Worm (Caenorhabditis elegans) whole organism, mixed stage, embryonic: Measurements from ENCODE around the gene ZC190.10.

Experiments used
- blmp-1 ChIP-seq: fragments of 150-350 bp; optimal IDR thresholded peaks from 2 replicates; lab custom pipeline; 2014; ENCODE audit warnings: missing biosample characterization, missing genetic modification characterization
- ces-1 ChIP-seq: fragments of 150-350 bp; optimal IDR thresholded peaks from 2 replicates; lab custom pipeline; 2014; ENCODE audit warnings: missing biosample characterization, missing genetic modification reagents, missing genetic modification characterization
- lin-13 ChIP-seq: fragments of 150-350 bp; optimal IDR thresholded peaks from 2 replicates; lab custom pipeline; 2014; ENCODE audit warnings: missing biosample characterization, missing genetic modification characterization
- nhr-76 ChIP-seq: sonication (generic microtip); optimal IDR thresholded peaks from 2 replicates; lab custom pipeline; 2017; ENCODE audit warnings: missing biosample characterization, missing genetic modification characterization
- snpc-4 ChIP-seq: fragments of 150-350 bp; optimal IDR thresholded peaks from 2 replicates; lab custom pipeline; 2014; ENCODE audit warnings: missing biosample characterization, missing genetic modification characterization
- unc-39 ChIP-seq: fragments of 150-350 bp; optimal IDR thresholded peaks from 2 replicates; lab custom pipeline; 2014; ENCODE audit warnings: missing biosample characterization, missing genetic modification characterization
- ztf-11 ChIP-seq: fragments of 150-350 bp; optimal IDR thresholded peaks from 2 replicates; lab custom pipeline; 2014; ENCODE audit warnings: missing biosample characterization, missing genetic modification characterization

- TF ChIP-seq ztf-11 (tag; lab: Kevin White, UChicago) (no peak), snpc-4 (tag; lab: Kevin White, UChicago) (no peak), unc-39 (no peak), lin-13 (tag; lab: Kevin White, UChicago) (no peak), blmp-1 (no peak), ces-1 (GFP tag; lab: Kevin White, UChicago) (no peak), nhr-76 (tag; lab: Kevin White, UChicago) (no peak)
Measured at ce11 chrV:8682719-8683118, 13.4 kb downstream of the ZC190.10 start, which contains the start of gene cln-3.3.
